Fruit fly (Drosophila melanogaster) whole organism, adult: Measurements from ENCODE around the gene beta4GalNAcTB.
A peak's percentile ranks its signal among the peaks of the same experiment; 100 is the strongest.

Experiments used
- CG14711 ChIP-seq: fragments of 200-800 bp; sonication (Bioruptor generic); optimal IDR thresholded peaks from 2 replicates; lab custom pipeline; 2018; ENCODE audit warnings: missing biosample characterization, mild to moderate bottlenecking, missing genetic modification characterization, moderate library complexity
- CG7101 ChIP-seq: fragments of 200-800 bp; sonication (Bioruptor generic); optimal IDR thresholded peaks from 2 replicates; lab custom pipeline; 2018; ENCODE audit warnings: missing biosample characterization, mild to moderate bottlenecking, missing genetic modification characterization, moderate library complexity
- Crg-1 ChIP-seq: fragments of 200-800 bp; sonication (Bioruptor generic); optimal IDR thresholded peaks from 2 replicates; lab custom pipeline; 2016; ENCODE audit warnings: missing biosample characterization, missing genetic modification characterization
- kay ChIP-seq: fragments of 200-800 bp; sonication (Bioruptor generic); peaks from one replicate; lab custom pipeline; 2016; ENCODE audit warnings: missing biosample characterization, missing genetic modification characterization, borderline replicate concordance

DNA sequence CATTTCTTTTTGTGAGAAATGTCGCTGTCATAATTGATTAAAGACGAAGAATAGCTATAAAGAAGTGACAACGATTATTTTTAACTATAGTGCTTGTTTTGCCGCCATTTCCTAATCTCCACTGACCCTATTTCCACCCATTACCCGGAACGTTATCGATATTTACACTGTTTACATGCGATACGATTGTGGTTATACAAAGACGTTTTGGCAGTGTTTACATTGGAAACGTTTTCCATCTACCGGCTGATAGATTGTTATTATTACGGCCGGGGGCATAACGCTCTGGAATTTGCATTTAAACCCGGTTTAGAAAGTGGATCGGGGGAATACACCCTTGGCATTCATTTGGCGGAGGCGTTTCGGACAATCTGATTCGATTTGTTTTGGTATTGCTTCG, 32.5 kb upstream of the beta4GalNAcTB start:
- TF ChIP-seq CG14711 (tag; lab: Kevin White, UChicago) = no peak
- peak; percentile 63 for TF ChIP-seq Crg-1 (GFP tag; lab: Kevin White, UChicago)
- TF ChIP-seq CG7101 = no peak
- TF ChIP-seq kay (GFP tag; lab: Kevin White, UChicago) = no peak
